Worm (Caenorhabditis elegans) whole organism, mixed stage, embryonic: ENCODE measurements around the gene tlk-1.
A peak's percentile ranks its signal among the peaks of the same experiment; 100 is the strongest.

Experiments
- M03D4.4 ChIP-seq: sonication (generic microtip); optimal IDR thresholded peaks from 2 replicates; lab custom pipeline; 2017; ENCODE audit warnings: mild to moderate bottlenecking, missing genetic modification characterization, missing compliant biosample characterization
- bed-3 ChIP-seq: fragments of 200-800 bp; sonication (Bioruptor generic); optimal IDR thresholded peaks from 3 replicates; lab custom pipeline; 2018; ENCODE audit warnings: mild to moderate bottlenecking, missing genetic modification characterization, moderate library complexity, missing compliant biosample characterization
- blmp-1 ChIP-seq: fragments of 150-350 bp; optimal IDR thresholded peaks from 2 replicates; lab custom pipeline; 2014; ENCODE audit warnings: missing biosample characterization, missing genetic modification characterization
- ceh-39 ChIP-seq: fragments of 150-350 bp; optimal IDR thresholded peaks from 2 replicates; lab custom pipeline; 2014; ENCODE audit warnings: missing biosample characterization, missing genetic modification characterization
- ceh-43 ChIP-seq: fragments of 200-800 bp; sonication (Bioruptor generic); optimal IDR thresholded peaks from 2 replicates; lab custom pipeline; 2018; ENCODE audit warnings: mild to moderate bottlenecking, missing genetic modification characterization, moderate library complexity, missing compliant biosample characterization
- ceh-83 ChIP-seq: fragments of 200-800 bp; sonication (Bioruptor generic); optimal IDR thresholded peaks from 2 replicates; lab custom pipeline; 2018; ENCODE audit warnings: mild to moderate bottlenecking, missing genetic modification characterization, missing compliant biosample characterization
- ces-1 ChIP-seq: fragments of 150-350 bp; optimal IDR thresholded peaks from 2 replicates; lab custom pipeline; 2014; ENCODE audit warnings: missing biosample characterization, missing genetic modification reagents, missing genetic modification characterization
- cnd-1 ChIP-seq: fragments of 200-800 bp; sonication (Bioruptor generic); optimal IDR thresholded peaks from 2 replicates; lab custom pipeline; 2018; ENCODE audit warnings: mild to moderate bottlenecking, missing genetic modification characterization, missing compliant biosample characterization
- drap-1 ChIP-seq: fragments of 200-800 bp; sonication (Bioruptor generic); optimal IDR thresholded peaks from 3 replicates; lab custom pipeline; 2018; ENCODE audit warnings: mild to moderate bottlenecking, missing genetic modification characterization, missing compliant biosample characterization
- elt-1 ChIP-seq: sonication (generic microtip); optimal IDR thresholded peaks from 2 replicates; lab custom pipeline; 2017; ENCODE audit warnings: missing genetic modification characterization, mild to moderate bottlenecking, missing compliant biosample characterization, antibody characterized with exemption, moderate library complexity, borderline replicate concordance; ENCODE audit not compliant: insufficient read depth
- elt-3 ChIP-seq: fragments of 150-350 bp; optimal IDR thresholded peaks from 2 replicates; lab custom pipeline; 2014; ENCODE audit warnings: missing biosample characterization, missing genetic modification characterization
- flh-1 ChIP-seq: fragments of 200-800 bp; sonication (Bioruptor generic); optimal IDR thresholded peaks from 2 replicates; lab custom pipeline; 2018; ENCODE audit warnings: mild to moderate bottlenecking, missing genetic modification characterization, moderate library complexity, missing compliant biosample characterization
- ham-2 ChIP-seq: fragments of 200-800 bp; sonication (Bioruptor generic); optimal IDR thresholded peaks from 2 replicates; lab custom pipeline; 2018; ENCODE audit warnings: mild to moderate bottlenecking, missing genetic modification characterization, missing compliant biosample characterization
- hlh-1 ChIP-seq: fragments of 150-350 bp; optimal IDR thresholded peaks from 2 replicates; lab custom pipeline; 2014; ENCODE audit warnings: missing biosample characterization, missing genetic modification reagents, missing genetic modification characterization
- lin-13 ChIP-seq: fragments of 150-350 bp; optimal IDR thresholded peaks from 2 replicates; lab custom pipeline; 2014; ENCODE audit warnings: missing biosample characterization, missing genetic modification characterization
- lin-32 ChIP-seq: fragments of 200-800 bp; sonication (Bioruptor generic); optimal IDR thresholded peaks from 2 replicates; lab custom pipeline; 2018; ENCODE audit warnings: mild to moderate bottlenecking, missing genetic modification characterization, missing compliant biosample characterization
- lsy-2 ChIP-seq: fragments of 150-350 bp; optimal IDR thresholded peaks from 2 replicates; lab custom pipeline; 2014; ENCODE audit warnings: missing biosample characterization, missing genetic modification characterization
- mab-5 ChIP-seq: fragments of 150-350 bp; optimal IDR thresholded peaks from 2 replicates; lab custom pipeline; 2014; ENCODE audit warnings: missing biosample characterization, missing genetic modification characterization
- mep-1 ChIP-seq: fragments of 150-350 bp; optimal IDR thresholded peaks from 2 replicates; lab custom pipeline; 2017; ENCODE audit warnings: missing biosample characterization, missing genetic modification reagents, missing genetic modification characterization, inconsistent platforms
- mls-2 ChIP-seq: sonication (generic microtip); optimal IDR thresholded peaks from 2 replicates; lab custom pipeline; 2016; ENCODE audit warnings: mild to moderate bottlenecking, missing genetic modification characterization, moderate library complexity, missing compliant biosample characterization
- nhr-12 ChIP-seq: fragments of 150-350 bp; optimal IDR thresholded peaks from 2 replicates; lab custom pipeline; 2014; ENCODE audit warnings: missing biosample characterization, missing genetic modification characterization
- nhr-2 ChIP-seq: fragments of 150-350 bp; optimal IDR thresholded peaks from 2 replicates; lab custom pipeline; 2014; ENCODE audit warnings: missing biosample characterization, missing genetic modification characterization
- nhr-237 ChIP-seq: fragments of 150-350 bp; optimal IDR thresholded peaks from 2 replicates; lab custom pipeline; 2014; ENCODE audit warnings: missing biosample characterization, missing genetic modification characterization
- nhr-28 ChIP-seq: fragments of 150-350 bp; optimal IDR thresholded peaks from 2 replicates; lab custom pipeline; 2014; ENCODE audit warnings: missing biosample characterization, missing genetic modification characterization
- nhr-76 ChIP-seq: sonication (generic microtip); optimal IDR thresholded peaks from 2 replicates; lab custom pipeline; 2017; ENCODE audit warnings: missing biosample characterization, missing genetic modification characterization
- pha-4 ChIP-seq: fragments of 150-350 bp; optimal IDR thresholded peaks from 2 replicates; lab custom pipeline; 2018; ENCODE audit warnings: missing biosample characterization, missing genetic modification reagents, missing genetic modification characterization
- sem-2 ChIP-seq: fragments of 200-800 bp; sonication (Bioruptor generic); optimal IDR thresholded peaks from 2 replicates; lab custom pipeline; 2018; ENCODE audit warnings: mild to moderate bottlenecking, missing genetic modification characterization, missing compliant biosample characterization
- snpc-4 ChIP-seq: fragments of 150-350 bp; optimal IDR thresholded peaks from 2 replicates; lab custom pipeline; 2014; ENCODE audit warnings: missing biosample characterization, missing genetic modification characterization
- sptf-1 ChIP-seq: sonication (generic microtip); optimal IDR thresholded peaks from 2 replicates; lab custom pipeline; 2017; ENCODE audit warnings: mild to moderate bottlenecking, missing genetic modification characterization, moderate library complexity, missing compliant biosample characterization
- tbx-8 ChIP-seq: fragments of 200-800 bp; sonication (Bioruptor generic); optimal IDR thresholded peaks from 2 replicates; lab custom pipeline; 2018; ENCODE audit warnings: mild to moderate bottlenecking, missing genetic modification characterization, moderate library complexity, missing compliant biosample characterization
- unc-120 ChIP-seq: sonication (generic microtip); optimal IDR thresholded peaks from 2 replicates; lab custom pipeline; 2017; ENCODE audit warnings: missing genetic modification characterization, missing compliant biosample characterization; ENCODE audit not compliant: poor library complexity, severe bottlenecking
- unc-39 ChIP-seq: fragments of 150-350 bp; optimal IDR thresholded peaks from 2 replicates; lab custom pipeline; 2014; ENCODE audit warnings: missing biosample characterization, missing genetic modification characterization
- unc-62 ChIP-seq: fragments of 150-350 bp; optimal IDR thresholded peaks from 2 replicates; lab custom pipeline; 2014; ENCODE audit warnings: missing biosample characterization, missing genetic modification reagents, missing genetic modification characterization
- zip-8 ChIP-seq: fragments of 150-350 bp; optimal IDR thresholded peaks from 2 replicates; lab custom pipeline; 2014; ENCODE audit warnings: missing biosample characterization, missing genetic modification characterization
- ztf-11 ChIP-seq: fragments of 150-350 bp; optimal IDR thresholded peaks from 2 replicates; lab custom pipeline; 2014; ENCODE audit warnings: missing biosample characterization, missing genetic modification characterization

Gene tlk-1

ce11 chrIII:9745333-9745897, 45.7 kb downstream of the tlk-1 start:
- TF ChIP-seq elt-1 (tag; lab: Kevin White, UChicago) (no peak), hlh-1 (tag; lab: Kevin White, UChicago) (no peak), unc-62 (GFP tag; lab: Kevin White, UChicago) (peak; percentile 20)

- TF ChIP-seq ceh-43 (GFP tag; lab: Kevin White, UChicago) (no peak), tbx-8 (GFP tag; lab: Kevin White, UChicago) (no peak), nhr-28 (tag; lab: Kevin White, UChicago) (no peak), ztf-11 (tag; lab: Kevin White, UChicago) (no peak), elt-3 (no peak), lin-32 (GFP tag; lab: Kevin White, UChicago) (no peak), mep-1 (no peak), ces-1 (no peak), sptf-1 (tag; lab: Kevin White, UChicago) (no peak), drap-1 (no peak), blmp-1 (no peak), mab-5 (tag; lab: Kevin White, UChicago) (no peak), M03D4.4 (no peak), unc-39 (tag; lab: Kevin White, UChicago) (no peak), ham-2 (GFP tag; lab: Kevin White, UChicago) (no peak), mls-2 (tag; lab: Kevin White, UChicago) (no peak)
- TF ChIP-seq, all 35 proteins: peak for 0
Observed at ce11 chrIII:9746665-9747064, 47.0 kb downstream of the tlk-1 start.

- TF ChIP-seq unc-120 (peak; percentile 49), ham-2 (GFP tag; lab: Kevin White, UChicago) (no peak), mab-5 (tag; lab: Kevin White, UChicago) (no peak), drap-1 (no peak), bed-3 (GFP tag; lab: Kevin White, UChicago) (no peak), elt-1 (tag; lab: Kevin White, UChicago) (no peak), ztf-11 (tag; lab: Kevin White, UChicago) (no peak), sem-2 (no peak), nhr-237 (peak; percentile 21), ceh-39 (tag; lab: Kevin White, UChicago) (no peak), snpc-4 (no peak), blmp-1 (no peak), elt-3 (no peak), pha-4 (peak; percentile 15), lin-13 (tag; lab: Kevin White, UChicago) (no peak), nhr-12 (tag; lab: Kevin White, UChicago) (no peak), tbx-8 (GFP tag; lab: Kevin White, UChicago) (no peak), nhr-28 (tag; lab: Kevin White, UChicago) (no peak), mep-1 (peak; percentile 63), nhr-2 (tag; lab: Kevin White, UChicago) (no peak), ceh-83 (no peak), cnd-1 (tag; lab: Kevin White, UChicago) (no peak), mls-2 (tag; lab: Kevin White, UChicago) (no peak), M03D4.4 (no peak), unc-39 (tag; lab: Kevin White, UChicago) (no peak), sptf-1 (tag; lab: Kevin White, UChicago) (no peak), ces-1 (peak; percentile 41), zip-8 (no peak), flh-1 (GFP tag; lab: Kevin White, UChicago) (no peak), lin-32 (GFP tag; lab: Kevin White, UChicago) (no peak), ceh-43 (GFP tag; lab: Kevin White, UChicago) (no peak), nhr-76 (tag; lab: Kevin White, UChicago) (no peak), lsy-2 (tag; lab: Kevin White, UChicago) (peak; percentile 37), hlh-1 (tag; lab: Kevin White, UChicago) (no peak), unc-62 (GFP tag; lab: Kevin White, UChicago) (no peak)
- TF ChIP-seq, all 35 proteins: peak for 6
Observed at ce11 chrIII:9747133-9747532, 47.5 kb downstream of the tlk-1 start, which contains the start of the genes iff-1 and cdk-1. Gene iff-1, minus strand, starts transcription at chrIII:9747193. Gene cdk-1, plus strand, starts transcription at chrIII:9747472.
